Fruit fly (Drosophila melanogaster): ENCODE data around the gene Pcyt2.

The Pcyt2 gene

DNA sequence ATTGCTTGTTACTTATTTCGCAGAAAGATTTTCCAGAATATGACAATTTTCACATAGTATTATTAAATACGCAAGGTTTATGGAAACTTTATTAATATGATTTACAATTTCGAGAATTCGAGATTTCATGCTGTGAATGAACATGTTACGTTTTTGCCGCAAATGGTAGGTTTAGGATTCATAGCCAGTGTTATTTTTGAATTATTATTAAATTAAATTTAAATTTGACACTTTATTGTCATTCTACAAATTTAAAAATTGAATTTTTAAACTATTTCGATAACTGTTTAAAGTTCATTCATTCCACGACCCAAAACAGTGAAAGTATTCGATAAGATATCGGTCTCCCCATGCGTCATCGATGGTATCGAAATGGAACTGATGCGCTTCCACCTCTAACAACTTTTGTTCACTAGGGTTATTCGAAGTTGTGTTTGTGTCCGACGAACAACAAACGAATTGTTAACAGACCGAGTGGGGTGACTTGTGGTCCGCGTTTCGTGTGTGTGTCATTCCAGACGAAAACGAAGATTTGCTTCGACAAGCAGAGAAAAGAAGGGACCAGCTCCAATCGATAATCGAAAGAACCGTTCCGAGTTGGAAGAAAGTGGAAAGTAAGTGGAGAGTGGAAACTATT is 7.5 kb upstream of the Pcyt2 start, which contains the start of the genes CG32313 and Pcyt1 (continued):
- TF ChIP-seq CG4328 (GFP tag; optimal IDR thresholded peaks at IDR 0.05) (no peak), CG11093 (GFP tag; IDR thresholded peaks at IDR 0.05) (no peak), vfl (GFP tag; optimal IDR thresholded peaks at IDR 0.05) (no peak), CG11723 (GFP tag; optimal IDR thresholded peaks at IDR 0.05) (no peak), CG34422 (GFP tag; IDR thresholded peaks at IDR 0.05) (peak; percentile 61; the same call in 2 of the 3 replicates), bsh (GFP tag; optimal IDR thresholded peaks at IDR 0.05) (peak in 1 of 2 experiments; percentile 6), Hand (GFP tag; optimal IDR thresholded peaks at IDR 0.05) (no peak), Ets97D (GFP tag; optimal IDR thresholded peaks at IDR 0.05) (peak; percentile 46), CG5245 (GFP tag; optimal IDR thresholded peaks at IDR 0.05) (no peak), CG9932 (GFP tag; IDR thresholded peaks at IDR 0.05) (peak; percentile 59), YL-1 (GFP tag; optimal IDR thresholded peaks at IDR 0.05) (peak; percentile 38), CG15073 (GFP tag; optimal IDR thresholded peaks at IDR 0.05) (no peak), NfI (GFP tag; optimal IDR thresholded peaks at IDR 0.05) (peak; percentile 20), maf-S (GFP tag; optimal IDR thresholded peaks at IDR 0.05) (no peak), vvl (GFP tag; IDR thresholded peaks at IDR 0.05) (peak; percentile 35), BtbVII (GFP tag; optimal IDR thresholded peaks at IDR 0.05) (peak; percentile 0), zf30C (GFP tag; optimal IDR thresholded peaks at IDR 0.05) (no peak), dmrt11E (tag; optimal IDR thresholded peaks at IDR 0.05) (no peak), CG11085 (GFP tag; IDR thresholded peaks at IDR 0.05) (no peak), CG15011 (GFP tag; optimal IDR thresholded peaks at IDR 0.05) (no peak), MBD-R2 (GFP tag; IDR thresholded peaks at IDR 0.05) (peak; percentile 45), yki (optimal IDR thresholded peaks at IDR 0.05) (no peak), CG10321 (GFP tag; IDR thresholded peaks at IDR 0.05) (no peak), CG2202 (tag; optimal IDR thresholded peaks at IDR 0.05) (peak; percentile 5), Sox102F (GFP tag; optimal IDR thresholded peaks at IDR 0.05) (no peak), CG32532 (GFP tag; IDR thresholded peaks at IDR 0.05) (0 out of 2 replicates have a peak, but pooled peaks have one; percentile 5), CG10147 (GFP tag; optimal IDR thresholded peaks at IDR 0.05) (no peak), btn (GFP tag; optimal IDR thresholded peaks at IDR 0.05) (no peak), fru (optimal IDR thresholded peaks at IDR 0.05) (no peak), ftz-f1 (GFP tag; optimal IDR thresholded peaks at IDR 0.05) (no peak), Oaz (GFP tag; IDR thresholded peaks at IDR 0.05) (no peak), Antp (GFP tag; optimal IDR thresholded peaks at IDR 0.05) (no peak), CG8765 (GFP tag; IDR thresholded peaks at IDR 0.05) (no peak), sqz (GFP tag; optimal IDR thresholded peaks at IDR 0.05) (no peak), CG9817 (tag; optimal IDR thresholded peaks at IDR 0.05) (no peak), CG18262 (tag; optimal IDR thresholded peaks at IDR 0.05) (no peak), sug (tag; optimal IDR thresholded peaks at IDR 0.05) (peak; percentile 5), CG1792 (GFP tag; optimal IDR thresholded peaks at IDR 0.05) (no peak), zfh1 (GFP tag; IDR thresholded peaks at IDR 0.05) (no peak), cad (GFP tag; optimal IDR thresholded peaks at IDR 0.05) (no peak), seq (GFP tag; IDR thresholded peaks at IDR 0.05) (no peak), CG9876 (GFP tag; optimal IDR thresholded peaks at IDR 0.05) (no peak), E2f2 (GFP tag; IDR thresholded peaks at IDR 0.05) (peak; percentile 81), CG12299 (tag; optimal IDR thresholded peaks at IDR 0.05) (no peak), Elba2 (GFP tag; optimal IDR thresholded peaks at IDR 0.05) (no peak), CHES-1-like (GFP tag; optimal IDR thresholded peaks at IDR 0.05) (no peak), CG12219 (GFP tag; optimal IDR thresholded peaks at IDR 0.05) (peak; percentile 34), CG7786 (GFP tag; optimal IDR thresholded peaks at IDR 0.05) (no peak), CG9609 (GFP tag; optimal IDR thresholded peaks at IDR 0.05) (no peak), sna (GFP tag; IDR thresholded peaks at IDR 0.05; ENCODE audit: partially characterized antibody) (peak; percentile 82), ems (GFP tag; optimal IDR thresholded peaks at IDR 0.05) (peak; percentile 18), CG6654 (GFP tag; optimal IDR thresholded peaks at IDR 0.05) (no peak)

Data from whole organism, embryonic.